Fruit fly (Drosophila melanogaster) whole organism, embryonic: ENCODE results near the gene alphaTub84B.

Experiments used
- CG10267 ChIP-seq: fragments of 200-800 bp; sonication (Bioruptor generic); optimal IDR thresholded peaks from 2 replicates; lab custom pipeline; 2018; ENCODE audit warnings: missing biosample characterization, mild to moderate bottlenecking, missing genetic modification characterization, moderate library complexity
- CG10274 ChIP-seq: fragments of 200-800 bp; sonication (Bioruptor generic); optimal IDR thresholded peaks from 3 replicates; lab custom pipeline; 2017; ENCODE audit warnings: missing biosample characterization, mild to moderate bottlenecking, missing genetic modification characterization
- CG32772 ChIP-seq: fragments of 200-800 bp; sonication (Bioruptor generic); IDR thresholded peaks from 2 replicates; pipeline ENCODE4 v1.3.6; 2022; ENCODE audit warnings: missing biosample characterization, missing genetic modification characterization
- Dfd ChIP-seq, 2 experiments: fragments of >200 bp; optimal IDR thresholded peaks; 2 replicates each; lab custom pipeline; 2017; ENCODE audit warnings: missing biosample characterization in 2 of 2, missing genetic modification characterization in 2 of 2
- Hmr ChIP-seq: fragments of 200-800 bp; sonication (Bioruptor generic); optimal IDR thresholded peaks from 3 replicates; lab custom pipeline; 2017; ENCODE audit warnings: mild to moderate bottlenecking, missing biosample characterization, missing genetic modification reagents, missing genetic modification characterization
- Sox102F ChIP-seq: fragments of 200-800 bp; sonication (Bioruptor generic); optimal IDR thresholded peaks from 2 replicates; lab custom pipeline; 2018; ENCODE audit warnings: missing biosample characterization, mild to moderate bottlenecking, missing genetic modification characterization, moderate library complexity
- disco-r ChIP-seq: fragments of 200-800 bp; sonication (Bioruptor generic); optimal IDR thresholded peaks from 2 replicates; lab custom pipeline; 2016; ENCODE audit warnings: missing biosample characterization, missing genetic modification characterization
- dmrt99B ChIP-seq: fragments of 200-800 bp; sonication (Bioruptor generic); optimal IDR thresholded peaks from 2 replicates; lab custom pipeline; 2018; ENCODE audit warnings: missing biosample characterization, mild to moderate bottlenecking, missing genetic modification characterization, moderate library complexity
- gfzf ChIP-seq: fragments of 200-800 bp; sonication (Bioruptor generic); optimal IDR thresholded peaks from 2 replicates; lab custom pipeline; 2016; ENCODE audit warnings: missing biosample characterization, mild to moderate bottlenecking, missing genetic modification characterization, moderate library complexity
- lbe ChIP-seq: fragments of 200-800 bp; sonication (Bioruptor generic); optimal IDR thresholded peaks from 2 replicates; lab custom pipeline; 2016; ENCODE audit warnings: missing biosample characterization, mild to moderate bottlenecking, missing genetic modification characterization
- lmd ChIP-seq: fragments of 200-800 bp; sonication (Bioruptor generic); IDR thresholded peaks from 2 replicates; pipeline ENCODE4 v1.3.6; 2022; ENCODE audit warnings: missing biosample characterization, missing genetic modification characterization
- phol ChIP-seq: fragments of 200-800 bp; sonication (Bioruptor generic); optimal IDR thresholded peaks from 3 replicates; lab custom pipeline; 2018; ENCODE audit warnings: missing biosample characterization, mild to moderate bottlenecking, missing genetic modification characterization, moderate library complexity
- ranshi ChIP-seq: fragments of 200-800 bp; sonication (Bioruptor generic); IDR thresholded peaks from 2 replicates; pipeline ENCODE4 v1.3.6; 2022; ENCODE audit warnings: missing biosample characterization, missing genetic modification characterization
- sens-2 ChIP-seq: fragments of 200-800 bp; sonication (Bioruptor generic); IDR thresholded peaks from 2 replicates; pipeline ENCODE4 v1.3.6; 2022; ENCODE audit warnings: missing biosample characterization, missing genetic modification characterization

- TF ChIP-seq CG10267 (tag; lab: Kevin White, UChicago): no peak
- no peak for TF ChIP-seq CG32772
- no peak for TF ChIP-seq ranshi
- no peak for TF ChIP-seq disco-r (GFP tag; lab: Kevin White, UChicago)
- TF ChIP-seq gfzf: no peak
- no peak for TF ChIP-seq Sox102F (GFP tag; lab: Kevin White, UChicago)
- no peak for TF ChIP-seq sens-2 (GFP tag; lab: Robert Waterston, UW)
- no peak for TF ChIP-seq CG10274 (GFP tag; lab: Kevin White, UChicago)
- TF ChIP-seq phol (tag; lab: Kevin White, UChicago): no peak
- TF ChIP-seq Dfd (GFP tag; optimal IDR thresholded peaks at IDR 0.05; lab: Kevin White, UChicago): no peak
- TF ChIP-seq dmrt99B (tag; lab: Kevin White, UChicago): no peak
- TF ChIP-seq Hmr: no peak
- no peak for TF ChIP-seq lmd (GFP tag; lab: Robert Waterston, UW)
- TF ChIP-seq lbe (GFP tag; lab: Kevin White, UChicago): no peak
These were observed 25.9 kb upstream of the alphaTub84B start, which contains the start of gene djl for dm6 chr3R:7060467-7060866.
